Worm (Caenorhabditis elegans) whole organism, late embryonic: ENCODE measurements around the gene npp-3.

Source experiments
- ceh-22 ChIP-seq: sonication (generic microtip); optimal IDR thresholded peaks from 2 replicates; lab custom pipeline; 2017; ENCODE audit warnings: missing biosample characterization, missing genetic modification characterization
- elt-2 ChIP-seq: sonication (generic microtip); optimal IDR thresholded peaks from 2 replicates; lab custom pipeline; 2016; ENCODE audit warnings: missing genetic modification reagents, missing genetic modification characterization, missing compliant biosample characterization
- hlh-13 ChIP-seq: fragments of 200-800 bp; sonication (Bioruptor generic); optimal IDR thresholded peaks from 2 replicates; lab custom pipeline; 2018; ENCODE audit warnings: mild to moderate bottlenecking, missing genetic modification characterization, missing compliant biosample characterization
- lin-11 ChIP-seq: fragments of 200-800 bp; sonication (Bioruptor generic); optimal IDR thresholded peaks from 2 replicates; lab custom pipeline; 2018; ENCODE audit warnings: mild to moderate bottlenecking, missing genetic modification characterization, missing compliant biosample characterization
- madf-2 ChIP-seq: sonication (generic microtip); optimal IDR thresholded peaks from 2 replicates; lab custom pipeline; 2017; ENCODE audit warnings: missing genetic modification characterization, missing compliant biosample characterization

DNA sequence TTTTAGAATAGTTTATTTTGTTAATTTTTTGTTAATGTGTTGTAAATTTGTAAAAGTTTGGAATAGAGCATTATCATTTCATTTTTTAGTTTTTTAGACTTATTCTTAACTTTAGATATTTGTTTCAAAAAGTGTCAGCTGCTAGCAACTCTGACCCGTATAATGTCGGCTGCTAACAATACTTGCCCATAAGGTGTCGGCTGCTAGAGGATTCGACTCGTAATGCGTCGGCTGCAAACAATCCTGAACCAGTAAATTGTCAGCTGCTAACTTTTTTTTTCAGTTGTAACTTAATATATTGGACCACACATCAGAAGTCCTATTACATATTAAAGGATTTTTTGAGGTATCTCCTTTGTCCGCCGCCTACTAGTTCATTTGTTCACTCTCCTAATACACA lies 31.8 kb downstream of the npp-3 start:
- TF ChIP-seq lin-11 (tag; lab: Kevin White, UChicago) (no peak), hlh-13 (no peak), elt-2 (tag; lab: Kevin White, UChicago) (no peak), madf-2 (no peak), ceh-22 (no peak)
